Fruit fly (Drosophila melanogaster) whole organism: ENCODE results near the gene Tig.

Experiments
- EcR ChIP-seq, 2 experiments: fragments of >200 bp; optimal IDR thresholded peaks; 2 replicates each; lab custom pipeline; 2017; ENCODE audit warnings: missing biosample characterization in 2 of 2, missing genetic modification characterization in 2 of 2, missing genetic modification reagents in 2 of 2
- psq ChIP-seq: fragments of >200 bp; optimal IDR thresholded peaks from 2 replicates; lab custom pipeline; 2017

dm6 chr2L:6449753-6450152 is 26.6 kb upstream of the Tig start:
- no peak for TF ChIP-seq psq (lab: Kevin White, UChicago)
- no peak for TF ChIP-seq EcR (GFP tag; optimal IDR thresholded peaks at IDR 0.05; lab: Kevin White, UChicago)
